Worm (Caenorhabditis elegans) whole organism, late embryonic: ENCODE results near the gene strm-1.

Source experiments
- ama-1 ChIP-seq: fragments of 150-350 bp; optimal IDR thresholded peaks from 2 replicates; lab custom pipeline; 2014
- elt-4 ChIP-seq: sonication (generic microtip); optimal IDR thresholded peaks from 2 replicates; lab custom pipeline; 2016; ENCODE audit warnings: missing genetic modification characterization, missing compliant biosample characterization
- pqm-1 ChIP-seq: sonication (generic microtip); optimal IDR thresholded peaks from 2 replicates; lab custom pipeline; 2016; ENCODE audit warnings: missing genetic modification characterization, missing compliant biosample characterization
- ttx-3 ChIP-seq: sonication (generic microtip); optimal IDR thresholded peaks from 2 replicates; lab custom pipeline; 2016; ENCODE audit warnings: missing genetic modification reagents, missing genetic modification characterization, missing compliant biosample characterization
- unc-55 ChIP-seq: sonication (generic microtip); optimal IDR thresholded peaks from 2 replicates; lab custom pipeline; 2017; ENCODE audit warnings: missing biosample characterization, missing genetic modification reagents, missing genetic modification characterization

- no peak for TF ChIP-seq ama-1
- TF ChIP-seq ttx-3 = no peak
- TF ChIP-seq pqm-1 (tag; lab: Kevin White, UChicago) = no peak
- TF ChIP-seq unc-55 = no peak
- no peak for TF ChIP-seq elt-4
These were observed 8.2 kb upstream of the strm-1 start for ce11 chrIII:2393666-2394154.
